Worm (Caenorhabditis elegans) whole organism, L1 larva: ENCODE data around the gene ani-1.

ENCODE experiments used
- C16A3.4 ChIP-seq: fragments of 150-350 bp; optimal IDR thresholded peaks from 2 replicates; lab custom pipeline; 2014; ENCODE audit warnings: missing biosample characterization, missing genetic modification characterization
- C34B4.2 ChIP-seq: sonication (generic microtip); optimal IDR thresholded peaks from 2 replicates; lab custom pipeline; 2017; ENCODE audit warnings: mild to moderate bottlenecking, missing genetic modification characterization, missing compliant biosample characterization
- Y116A8C.19 ChIP-seq: sonication (generic microtip); optimal IDR thresholded peaks from 2 replicates; lab custom pipeline; 2016; ENCODE audit warnings: missing compliant biosample characterization, missing genetic modification characterization, borderline replicate concordance
- aly-2 ChIP-seq: fragments of 150-350 bp; optimal IDR thresholded peaks from 2 replicates; lab custom pipeline; 2014; ENCODE audit warnings: missing biosample characterization, missing genetic modification characterization
- blmp-1 ChIP-seq: fragments of 150-350 bp; optimal IDR thresholded peaks from 2 replicates; lab custom pipeline; 2014; ENCODE audit warnings: missing biosample characterization, missing genetic modification characterization
- ceh-63 ChIP-seq: fragments of 200-800 bp; sonication (Bioruptor generic); optimal IDR thresholded peaks from 2 replicates; lab custom pipeline; 2018; ENCODE audit warnings: mild to moderate bottlenecking, missing genetic modification characterization, missing compliant biosample characterization
- ceh-82 ChIP-seq, 3 experiments: fragments of 150-350 bp in 1 of 3; sonication (generic microtip) in 2 of 3; optimal IDR thresholded peaks; 2 replicates each; lab custom pipeline; 2014 to 2017; ENCODE audit warnings: missing biosample characterization in 3 of 3, missing genetic modification characterization in 3 of 3
- ceh-88 ChIP-seq: fragments of 200-800 bp; sonication (Bioruptor generic); IDR thresholded peaks from 2 replicates; pipeline ENCODE4 v1.3.6; 2022; ENCODE audit warnings: missing genetic modification characterization, missing compliant biosample characterization
- ceh-90 ChIP-seq: sonication (generic microtip); optimal IDR thresholded peaks from 2 replicates; lab custom pipeline; 2016; ENCODE audit warnings: missing genetic modification characterization, missing compliant biosample characterization
- ces-1 ChIP-seq: fragments of 150-350 bp; optimal IDR thresholded peaks from 2 replicates; lab custom pipeline; 2014; ENCODE audit warnings: missing biosample characterization, missing genetic modification reagents, missing genetic modification characterization
- efl-1 ChIP-seq, 4 experiments: fragments of 150-350 bp; optimal IDR thresholded peaks in 3 of 4; peaks in 1 of 4; 1 replicate in 1 of 4; 2 replicates in 3 of 4; lab custom pipeline; 2014; ENCODE audit warnings: missing biosample characterization in 2 of 4, missing genetic modification characterization in 2 of 4, missing genetic modification reagents in 2 of 4
- egl-13 ChIP-seq: sonication (generic microtip); optimal IDR thresholded peaks from 2 replicates; lab custom pipeline; 2016; ENCODE audit warnings: missing genotype, missing genetic modification reagents, missing genetic modification characterization, missing compliant biosample characterization
- elt-3 ChIP-seq, 6 experiments: fragments of 150-350 bp in 1 of 6; sonication (generic microtip); optimal IDR thresholded peaks; 2 replicates each; lab custom pipeline; 2017 to 2018; ENCODE audit warnings: missing biosample characterization in 6 of 6, missing genetic modification characterization in 6 of 6, inconsistent platforms in 1 of 6
- fkh-4 ChIP-seq: sonication (generic microtip); optimal IDR thresholded peaks from 2 replicates; lab custom pipeline; 2016; ENCODE audit warnings: missing compliant biosample characterization, missing genetic modification characterization, borderline replicate concordance
- fkh-8 ChIP-seq: sonication (generic microtip); optimal IDR thresholded peaks from 2 replicates; lab custom pipeline; 2016; ENCODE audit warnings: mild to moderate bottlenecking, missing genetic modification characterization, missing compliant biosample characterization
- hlh-4 ChIP-seq: sonication (generic microtip); optimal IDR thresholded peaks from 2 replicates; lab custom pipeline; 2016; ENCODE audit warnings: mild to moderate bottlenecking, missing genetic modification characterization, missing compliant biosample characterization
- hpl-2 ChIP-seq: fragments of 150-350 bp; optimal IDR thresholded peaks from 2 replicates; lab custom pipeline; 2014; ENCODE audit warnings: missing biosample characterization, missing genetic modification reagents, missing genetic modification characterization
- irx-1 ChIP-seq: sonication (generic microtip); optimal IDR thresholded peaks from 2 replicates; lab custom pipeline; 2016; ENCODE audit warnings: missing genetic modification characterization, missing compliant biosample characterization
- isw-1 ChIP-seq: fragments of 200-800 bp; sonication (Bioruptor generic); IDR thresholded peaks from 2 replicates; pipeline ENCODE4 v1.3.6; 2022; ENCODE audit warnings: missing genetic modification characterization, missing compliant biosample characterization
- jun-1 ChIP-seq: fragments of 150-350 bp; optimal IDR thresholded peaks from 2 replicates; lab custom pipeline; 2014; ENCODE audit warnings: missing biosample characterization, missing genetic modification reagents, missing genetic modification characterization
- lin-14 ChIP-seq: fragments of 200-800 bp; sonication (Bioruptor generic); optimal IDR thresholded peaks from 2 replicates; lab custom pipeline; 2018; ENCODE audit warnings: mild to moderate bottlenecking, missing genetic modification characterization, moderate library complexity, missing compliant biosample characterization
- lin-39 ChIP-seq: fragments of 150-350 bp; optimal IDR thresholded peaks from 2 replicates; lab custom pipeline; 2014; ENCODE audit warnings: missing biosample characterization, missing genetic modification reagents, missing genetic modification characterization
- lsy-2 ChIP-seq, 2 experiments: fragments of 150-350 bp; optimal IDR thresholded peaks; 2 replicates each; lab custom pipeline; 2014; ENCODE audit warnings: missing biosample characterization in 2 of 2, missing genetic modification characterization in 2 of 2
- mdl-1 ChIP-seq, 2 experiments: fragments of 150-350 bp; optimal IDR thresholded peaks; 2 replicates each; lab custom pipeline; 2014 to 2017; ENCODE audit warnings: missing biosample characterization in 2 of 2, missing genetic modification characterization in 2 of 2, inconsistent platforms in 1 of 2
- mep-1 ChIP-seq: fragments of 150-350 bp; optimal IDR thresholded peaks from 2 replicates; lab custom pipeline; 2014; ENCODE audit warnings: missing biosample characterization, missing genetic modification characterization
- nhr-12 ChIP-seq: sonication (generic microtip); optimal IDR thresholded peaks from 2 replicates; lab custom pipeline; 2017; ENCODE audit warnings: missing biosample characterization, missing genetic modification characterization
- nhr-19 ChIP-seq: fragments of 200-800 bp; sonication (Bioruptor generic); conservative IDR thresholded peaks from 2 replicates; pipeline ENCODE4 v1.3.6; 2022; ENCODE audit warnings: missing genetic modification characterization, missing compliant biosample characterization
- nhr-20 ChIP-seq: sonication (generic microtip); optimal IDR thresholded peaks from 2 replicates; lab custom pipeline; 2016; ENCODE audit warnings: mild to moderate bottlenecking, missing genetic modification characterization, missing compliant biosample characterization
- nhr-47 ChIP-seq: sonication (generic microtip); optimal IDR thresholded peaks from 2 replicates; lab custom pipeline; 2016; ENCODE audit warnings: mild to moderate bottlenecking, missing genetic modification characterization, moderate library complexity, missing compliant biosample characterization
- nhr-76 ChIP-seq: sonication (generic microtip); optimal IDR thresholded peaks from 2 replicates; lab custom pipeline; 2017; ENCODE audit warnings: missing biosample characterization, missing genetic modification characterization
- nhr-77 ChIP-seq: fragments of 150-350 bp; optimal IDR thresholded peaks from 2 replicates; lab custom pipeline; 2014; ENCODE audit warnings: missing biosample characterization, missing genetic modification characterization
- nhr-84 ChIP-seq: sonication (generic microtip); optimal IDR thresholded peaks from 2 replicates; lab custom pipeline; 2017; ENCODE audit warnings: missing biosample characterization, missing genetic modification characterization
- nhr-85 ChIP-seq: sonication (generic microtip); peaks from one replicate; lab custom pipeline; 2016; ENCODE audit warnings: missing genetic modification characterization, inconsistent platforms, missing compliant biosample characterization
- pax-3 ChIP-seq: fragments of 200-800 bp; sonication (Bioruptor generic); optimal IDR thresholded peaks from 2 replicates; lab custom pipeline; 2018; ENCODE audit warnings: mild to moderate bottlenecking, missing genetic modification characterization, moderate library complexity, missing compliant biosample characterization
- snpc-4 ChIP-seq: fragments of 150-350 bp; optimal IDR thresholded peaks from 2 replicates; lab custom pipeline; 2014; ENCODE audit warnings: missing biosample characterization, missing genetic modification characterization
- sox-4 ChIP-seq: sonication (generic microtip); optimal IDR thresholded peaks from 2 replicates; lab custom pipeline; 2016; ENCODE audit warnings: missing genetic modification characterization, missing compliant biosample characterization
- swsn-7 ChIP-seq: sonication (generic microtip); optimal IDR thresholded peaks from 2 replicates; lab custom pipeline; 2016; ENCODE audit warnings: missing genetic modification characterization, missing compliant biosample characterization
- tlp-1 ChIP-seq: fragments of 150-350 bp; optimal IDR thresholded peaks from 2 replicates; lab custom pipeline; 2014; ENCODE audit warnings: missing biosample characterization, missing genetic modification characterization
- unc-98 ChIP-seq: fragments of 200-800 bp; sonication (Bioruptor generic); IDR thresholded peaks from 2 replicates; pipeline ENCODE4 v1.3.6; 2022; ENCODE audit warnings: missing genetic modification characterization, missing compliant biosample characterization
- vab-15 ChIP-seq: sonication (generic microtip); optimal IDR thresholded peaks from 2 replicates; lab custom pipeline; 2017; ENCODE audit warnings: missing genotype, mild to moderate bottlenecking, missing genetic modification characterization, missing compliant biosample characterization
- zip-4 ChIP-seq: fragments of 200-800 bp; sonication (Bioruptor generic); optimal IDR thresholded peaks from 2 replicates; lab custom pipeline; 2018; ENCODE audit warnings: mild to moderate bottlenecking, missing genetic modification characterization, moderate library complexity, missing compliant biosample characterization
- ztf-11 ChIP-seq, 2 experiments: sonication (generic microtip); optimal IDR thresholded peaks; 2 replicates each; lab custom pipeline; 2016 to 2017; ENCODE audit warnings: missing genetic modification characterization in 2 of 2, missing biosample characterization in 1 of 2, missing compliant biosample characterization in 1 of 2

ani-1 gene

DNA sequence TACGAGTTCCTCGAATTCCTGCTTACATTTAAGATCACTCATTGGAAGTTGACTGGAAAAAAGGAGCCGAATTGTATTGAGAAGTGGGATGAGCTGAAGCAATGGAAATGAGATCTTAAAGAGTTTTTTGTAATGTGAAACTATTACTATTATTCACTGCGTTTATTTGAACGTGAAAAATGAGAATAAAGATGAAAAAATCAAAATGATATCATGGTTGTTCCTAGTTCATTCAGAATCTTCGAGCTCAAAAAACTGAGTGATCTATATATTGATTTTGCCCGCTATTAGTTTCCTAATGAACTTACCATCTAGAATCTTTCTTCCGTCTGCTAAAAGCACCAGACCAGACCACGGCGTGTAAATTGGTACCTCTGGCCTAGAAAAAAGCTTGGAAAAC is 16.2 kb downstream of the ani-1 start:
- TF ChIP-seq nhr-84 (tag; lab: Kevin White, UChicago) (no peak), lsy-2 (tag; optimal IDR thresholded peaks at IDR 0.05; lab: Kevin White, UChicago) (no peak), tlp-1 (tag; lab: Kevin White, UChicago) (no peak), jun-1 (tag; lab: Kevin White, UChicago) (no peak), aly-2 (tag; lab: Kevin White, UChicago) (no peak), hpl-2 (no peak), snpc-4 (tag; lab: Kevin White, UChicago) (no peak), ceh-82 (tag; optimal IDR thresholded peaks at IDR 0.05; lab: Kevin White, UChicago) (no peak), irx-1 (tag; lab: Kevin White, UChicago) (no peak)

DNA sequence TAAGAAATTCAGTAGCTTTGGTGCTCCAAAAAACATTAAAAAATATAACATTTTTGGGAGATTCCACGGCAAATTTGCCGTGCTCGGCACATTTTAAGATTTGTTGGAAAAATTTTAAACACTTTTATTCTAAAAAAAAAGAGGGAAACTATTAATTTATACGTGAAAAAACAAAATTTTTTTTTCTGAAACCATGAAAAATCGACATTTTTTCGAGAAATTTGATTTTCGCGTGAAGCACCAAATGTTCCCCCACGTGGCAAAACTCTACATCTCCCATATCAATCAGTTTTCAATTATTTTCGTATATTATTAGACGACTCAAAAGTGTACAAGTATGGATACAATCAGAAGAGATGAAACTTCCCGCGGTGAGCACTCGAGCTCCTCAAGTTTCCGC is 17.0 kb downstream of the ani-1 start, which contains the start of gene fbxa-218:
Gene fbxa-218 (plus strand): TSS at position 301 of the 400 bp plus-strand sequence.
- peak; percentile 24 for TF ChIP-seq nhr-85 (tag; lab: Kevin White, UChicago)
- TF ChIP-seq fkh-4, result no peak
- TF ChIP-seq, all 84 proteins: peak for 1

DNA sequence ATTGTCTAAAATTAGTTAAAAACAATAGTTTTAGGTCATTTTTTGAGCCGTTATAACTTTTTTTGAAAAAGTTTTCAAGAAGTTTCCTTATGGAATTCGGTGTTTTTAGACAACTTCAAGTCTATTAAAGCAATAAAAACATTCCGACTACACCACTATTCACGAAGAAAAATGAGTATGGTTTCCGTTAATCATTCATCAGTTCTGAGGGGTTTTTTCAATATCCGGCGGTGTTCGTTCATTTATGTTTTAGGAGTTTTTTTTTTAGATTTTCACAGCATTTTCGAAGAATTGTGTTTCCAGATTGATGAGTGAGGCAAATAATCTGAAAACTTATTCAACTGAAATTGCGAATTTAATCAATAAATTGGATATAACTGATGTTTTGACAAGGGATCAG is 19.1 kb downstream of the ani-1 start, which contains the start of gene Y49E10.27:
Gene Y49E10.27 (plus strand): TSS at position 301 of the 400 bp plus-strand sequence.
- TF ChIP-seq ceh-88 (no peak), lsy-2 (tag; optimal IDR thresholded peaks at IDR 0.05; lab: Kevin White, UChicago) (no peak), ceh-90 (no peak), nhr-20 (tag; lab: Kevin White, UChicago) (no peak), fkh-4 (no peak), vab-15 (tag; lab: Kevin White, UChicago) (no peak), nhr-12 (tag; lab: Kevin White, UChicago) (no peak), nhr-76 (tag; lab: Kevin White, UChicago) (no peak), mep-1 (tag; lab: Kevin White, UChicago) (no peak), sox-4 (tag; lab: Kevin White, UChicago) (no peak), Y116A8C.19 (tag; lab: Kevin White, UChicago) (no peak), lin-14 (GFP tag; lab: Kevin White, UChicago) (no peak)

DNA sequence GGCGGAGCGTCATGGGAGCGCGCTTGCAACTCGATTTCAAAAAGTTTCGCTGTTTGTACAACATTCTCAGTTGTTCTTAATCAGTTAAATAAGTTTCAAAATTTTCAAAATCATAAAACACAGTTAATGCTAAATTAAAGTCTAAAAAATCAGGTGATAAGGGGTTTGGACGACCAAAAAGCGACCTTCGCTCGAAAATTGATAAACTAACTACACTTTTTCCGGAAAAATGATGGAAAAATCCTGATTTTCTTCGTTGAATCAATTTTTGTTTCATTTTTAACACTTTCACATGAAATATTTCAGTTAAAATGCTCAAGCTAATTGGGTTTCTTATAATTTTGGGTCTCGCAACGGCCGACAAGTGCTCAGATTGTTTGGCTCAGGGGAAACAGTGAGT is 23.0 kb downstream of the ani-1 start, which contains the start of gene Y49E10.16:
Gene Y49E10.16 (plus strand): TSS at position 301 of the 400 bp plus-strand sequence.
- TF ChIP-seq nhr-76 (tag; lab: Kevin White, UChicago) (no peak), ztf-11 (tag; optimal IDR thresholded peaks at IDR 0.05; lab: Kevin White, UChicago) (no peak), aly-2 (tag; lab: Kevin White, UChicago) (no peak), zip-4 (no peak), efl-1 (optimal IDR thresholded peaks at IDR 0.05; lab: Kevin White, UChicago) (no peak), efl-1 (GFP tag; optimal IDR thresholded peaks at IDR 0.05 in 1 of 2; lab: Kevin White, UChicago) (peak in 1 of 2 experiments; percentile 87)

DNA sequence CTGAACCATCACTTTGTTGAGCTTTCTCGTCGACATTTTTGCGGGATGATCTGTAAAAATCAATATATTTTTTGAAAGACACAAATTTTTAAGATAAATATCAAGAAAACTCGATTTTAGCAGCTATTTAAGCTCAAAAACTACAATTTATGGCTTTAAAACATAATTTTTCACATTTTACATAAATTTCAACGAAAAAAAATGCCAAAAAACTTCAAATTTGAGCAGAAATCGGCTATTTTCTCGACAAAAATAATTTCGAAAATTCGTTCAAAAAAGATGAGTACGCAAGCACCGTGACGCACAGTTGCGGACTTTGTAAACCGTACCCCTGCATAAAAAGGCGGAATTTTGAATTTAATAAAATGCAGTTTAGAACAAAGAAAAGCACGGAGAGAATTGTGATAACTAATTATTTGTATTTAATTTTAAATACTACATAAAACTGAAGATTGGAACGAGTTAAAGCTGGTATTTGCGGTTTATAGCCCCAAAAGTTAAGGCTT is 23.5 kb downstream of the ani-1 start, which contains the start of gene snr-6:
Gene snr-6 (minus strand): TSS at position 51 of the 506 bp plus-strand sequence.
- TF ChIP-seq fkh-8 (tag; lab: Kevin White, UChicago) (peak; percentile 59), nhr-77 (tag; lab: Kevin White, UChicago) (peak; percentile 61), mep-1 (tag; lab: Kevin White, UChicago) (peak; percentile 88), isw-1 (GFP tag; lab: Robert Waterston, UW) (peak; percentile 53), elt-3 (tag; optimal IDR thresholded peaks at IDR 0.05; lab: Kevin White, UChicago) (peak in 2 of 6 experiments; percentile 15 to 33), pax-3 (tag; lab: Kevin White, UChicago) (peak; percentile 22), nhr-19 (no peak; the same call in 1 of the 2 replicates), blmp-1 (peak; percentile 62), ces-1 (no peak), hlh-4 (tag; lab: Kevin White, UChicago) (no peak), nhr-47 (tag; lab: Kevin White, UChicago) (peak; percentile 83), aly-2 (tag; lab: Kevin White, UChicago) (peak; percentile 72), egl-13 (peak; percentile 38), nhr-85 (tag; lab: Kevin White, UChicago) (peak; percentile 33), ceh-63 (GFP tag; lab: Kevin White, UChicago) (no peak), snpc-4 (tag; lab: Kevin White, UChicago) (peak; percentile 19), nhr-20 (tag; lab: Kevin White, UChicago) (peak; percentile 66), efl-1 (optimal IDR thresholded peaks at IDR 0.05; lab: Kevin White, UChicago) (peak; percentile 62 to 97), efl-1 (GFP tag; optimal IDR thresholded peaks at IDR 0.05 in 1 of 2; lab: Kevin White, UChicago) (peak; percentile 98 to 99), lin-39 (no peak), Y116A8C.19 (tag; lab: Kevin White, UChicago) (no peak), unc-98 (GFP tag; lab: Robert Waterston, UW) (no peak), mdl-1 (tag; optimal IDR thresholded peaks at IDR 0.05; lab: Kevin White, UChicago) (peak in 1 of 2 experiments; percentile 67), swsn-7 (tag; lab: Kevin White, UChicago) (peak; percentile 61), C34B4.2 (tag; lab: Kevin White, UChicago) (no peak), nhr-76 (tag; lab: Kevin White, UChicago) (no peak), fkh-4 (no peak), C16A3.4 (peak; percentile 80)
